Fruit fly (Drosophila melanogaster) whole organism, embryonic: Measurements from ENCODE around the gene spo.

Experiments
- Abd-B ChIP-seq: fragments of 200-800 bp; sonication (Bioruptor generic); optimal IDR thresholded peaks from 2 replicates; lab custom pipeline; 2018; ENCODE audit warnings: missing biosample characterization, mild to moderate bottlenecking, missing genetic modification characterization, moderate library complexity
- Adf1 ChIP-seq: fragments of 200-800 bp; sonication (Bioruptor generic); IDR thresholded peaks from 2 replicates; pipeline ENCODE4 v1.3.6; 2022; ENCODE audit warnings: missing biosample characterization, missing genetic modification characterization
- B-H2 ChIP-seq: fragments of 200-800 bp; sonication (Bioruptor generic); optimal IDR thresholded peaks from 2 replicates; lab custom pipeline; 2018; ENCODE audit warnings: missing biosample characterization, mild to moderate bottlenecking, missing genetic modification characterization
- BEAF-32 ChIP-seq: fragments of 200-800 bp; sonication (Bioruptor generic); optimal IDR thresholded peaks from 3 replicates; lab custom pipeline; 2017; ENCODE audit warnings: missing biosample characterization, missing genetic modification characterization, mild to moderate bottlenecking, moderate library complexity, missing genetic modification reagents
- Bgb ChIP-seq: fragments of 200-800 bp; sonication (Bioruptor generic); IDR thresholded peaks from 2 replicates; pipeline ENCODE4 v1.3.6; 2022; ENCODE audit warnings: missing biosample characterization, missing genetic modification characterization; ENCODE audit not compliant: partially characterized antibody
- CG10209 ChIP-seq: fragments of 200-800 bp; sonication (Bioruptor generic); optimal IDR thresholded peaks from 3 replicates; lab custom pipeline; 2017; ENCODE audit warnings: missing biosample characterization, mild to moderate bottlenecking, missing genetic modification characterization, missing genetic modification reagents
- CG10267 ChIP-seq: fragments of 200-800 bp; sonication (Bioruptor generic); optimal IDR thresholded peaks from 2 replicates; lab custom pipeline; 2018; ENCODE audit warnings: missing biosample characterization, mild to moderate bottlenecking, missing genetic modification characterization, moderate library complexity
- CG10321 ChIP-seq: fragments of 200-800 bp; sonication (Bioruptor generic); IDR thresholded peaks from 2 replicates; pipeline ENCODE4 v1.3.6; 2022; ENCODE audit warnings: missing biosample characterization, missing genetic modification characterization
- CG10654 ChIP-seq: fragments of 200-800 bp; sonication (Bioruptor generic); optimal IDR thresholded peaks from 2 replicates; lab custom pipeline; 2016; ENCODE audit warnings: missing biosample characterization, missing genetic modification characterization
- CG11695 ChIP-seq: fragments of 200-800 bp; sonication (Bioruptor generic); IDR thresholded peaks from 3 replicates; pipeline ENCODE4 v1.3.6; 2022; ENCODE audit warnings: missing biosample characterization, missing genetic modification characterization
- CG15601 ChIP-seq: fragments of 200-800 bp; sonication (Bioruptor generic); optimal IDR thresholded peaks from 3 replicates; lab custom pipeline; 2019; ENCODE audit warnings: missing biosample characterization, mild to moderate bottlenecking, missing genetic modification characterization, moderate library complexity
- CG16813 ChIP-seq: fragments of 200-800 bp; sonication (Bioruptor generic); IDR thresholded peaks from 3 replicates; pipeline ENCODE4 v1.3.6; 2022; ENCODE audit warnings: missing biosample characterization, missing genetic modification characterization; ENCODE audit not compliant: partially characterized antibody
- CG2129 ChIP-seq: fragments of 200-800 bp; sonication (Bioruptor generic); IDR thresholded peaks from 2 replicates; pipeline ENCODE4 v1.3.6; 2022; ENCODE audit warnings: missing biosample characterization, missing genetic modification characterization; ENCODE audit not compliant: partially characterized antibody
- CG2712 ChIP-seq: fragments of 200-800 bp; optimal IDR thresholded peaks from 3 replicates; lab custom pipeline; 2019; ENCODE audit warnings: missing biosample characterization, mild to moderate bottlenecking, missing genetic modification characterization, moderate library complexity
- CG2875 ChIP-seq: fragments of 200-800 bp; sonication (Bioruptor generic); optimal IDR thresholded peaks from 2 replicates; lab custom pipeline; 2017; ENCODE audit warnings: missing biosample characterization, mild to moderate bottlenecking, missing genetic modification characterization, missing genetic modification reagents
- CG30431 ChIP-seq: fragments of 200-800 bp; sonication (Bioruptor generic); optimal IDR thresholded peaks from 2 replicates; lab custom pipeline; 2017; ENCODE audit warnings: missing biosample characterization, missing genetic modification characterization
- CG32767 ChIP-seq: fragments of 200-800 bp; sonication (Bioruptor generic); IDR thresholded peaks from 2 replicates; pipeline ENCODE4 v1.3.6; 2022; ENCODE audit warnings: missing biosample characterization, missing genetic modification characterization
- CG4617 ChIP-seq: fragments of 200-800 bp; sonication (Bioruptor generic); optimal IDR thresholded peaks from 3 replicates; lab custom pipeline; 2016; ENCODE audit warnings: missing biosample characterization, missing genetic modification characterization, borderline replicate concordance
- CG6791 ChIP-seq: fragments of 200-800 bp; sonication (Bioruptor generic); IDR thresholded peaks from 3 replicates; pipeline ENCODE4 v1.3.6; 2022; ENCODE audit warnings: missing biosample characterization, missing genetic modification characterization; ENCODE audit not compliant: partially characterized antibody
- CG7372 ChIP-seq: fragments of 200-800 bp; sonication (Bioruptor generic); IDR thresholded peaks from 2 replicates; pipeline ENCODE4 v1.3.6; 2022; ENCODE audit warnings: missing biosample characterization, missing genetic modification characterization
- CG8478 ChIP-seq: fragments of >200 bp; optimal IDR thresholded peaks from 2 replicates; lab custom pipeline; 2018
- CHES-1-like ChIP-seq: fragments of 200-800 bp; sonication (Bioruptor generic); optimal IDR thresholded peaks from 2 replicates; lab custom pipeline; 2016; ENCODE audit warnings: missing biosample characterization, missing genetic modification characterization
- CrebB ChIP-seq: fragments of 200-800 bp; sonication (Bioruptor generic); optimal IDR thresholded peaks from 3 replicates; lab custom pipeline; 2018; ENCODE audit warnings: missing biosample characterization, mild to moderate bottlenecking, missing genetic modification characterization
- Lhr ChIP-seq: fragments of 200-800 bp; sonication (Bioruptor generic); optimal IDR thresholded peaks from 3 replicates; lab custom pipeline; 2017; ENCODE audit warnings: mild to moderate bottlenecking, missing biosample characterization, missing genetic modification reagents, missing genetic modification characterization
- Lpt ChIP-seq: fragments of >200 bp; optimal IDR thresholded peaks from 2 replicates; lab custom pipeline; 2018; ENCODE audit warnings: missing biosample characterization, missing genetic modification characterization
- MESR4 ChIP-seq: fragments of 200-800 bp; sonication (Bioruptor generic); optimal IDR thresholded peaks from 2 replicates; lab custom pipeline; 2018; ENCODE audit warnings: missing biosample characterization, mild to moderate bottlenecking, missing genetic modification characterization, moderate library complexity
- Rfx ChIP-seq: fragments of 200-800 bp; sonication (Bioruptor generic); IDR thresholded peaks from 2 replicates; pipeline ENCODE4 v1.3.6; 2022; ENCODE audit warnings: missing biosample characterization, missing genetic modification characterization
- Scr ChIP-seq: fragments of 200-800 bp; sonication (Bioruptor generic); IDR thresholded peaks from 2 replicates; pipeline ENCODE4 v1.3.6; 2022; ENCODE audit warnings: missing biosample characterization, missing genetic modification characterization; ENCODE audit not compliant: partially characterized antibody
- Sry-δ ChIP-seq: fragments of 200-800 bp; sonication (Bioruptor generic); optimal IDR thresholded peaks from 2 replicates; lab custom pipeline; 2016; ENCODE audit warnings: missing biosample characterization, missing genetic modification characterization
- Vsx1 ChIP-seq: fragments of 200-800 bp; sonication (Bioruptor generic); optimal IDR thresholded peaks from 2 replicates; lab custom pipeline; 2017; ENCODE audit warnings: missing biosample characterization, mild to moderate bottlenecking, missing genetic modification characterization, missing genetic modification reagents
- amos ChIP-seq: fragments of 200-800 bp; sonication (Bioruptor generic); IDR thresholded peaks from 2 replicates; pipeline ENCODE4 v1.3.6; 2022; ENCODE audit warnings: missing biosample characterization, missing genetic modification characterization; ENCODE audit not compliant: partially characterized antibody
- cas ChIP-seq: fragments of 200-800 bp; sonication (Bioruptor generic); IDR thresholded peaks from 2 replicates; pipeline ENCODE4 v1.3.6; 2022; ENCODE audit warnings: missing biosample characterization, missing genetic modification characterization
- ems ChIP-seq: fragments of 200-800 bp; sonication (Bioruptor generic); optimal IDR thresholded peaks from 3 replicates; lab custom pipeline; 2016; ENCODE audit warnings: missing biosample characterization, missing genetic modification characterization
- exex ChIP-seq: fragments of 200-800 bp; sonication (Bioruptor generic); optimal IDR thresholded peaks from 4 replicates; lab custom pipeline; 2018; ENCODE audit warnings: missing biosample characterization, mild to moderate bottlenecking, missing genetic modification characterization, moderate library complexity
- fd96Cb ChIP-seq: fragments of 200-800 bp; sonication (Bioruptor generic); optimal IDR thresholded peaks from 2 replicates; lab custom pipeline; 2018; ENCODE audit warnings: missing biosample characterization, mild to moderate bottlenecking, missing genetic modification characterization, moderate library complexity
- gcm ChIP-seq: fragments of 200-800 bp; sonication (Bioruptor generic); optimal IDR thresholded peaks from 2 replicates; lab custom pipeline; 2019; ENCODE audit warnings: missing biosample characterization, mild to moderate bottlenecking, missing genetic modification characterization, moderate library complexity
- gfzf ChIP-seq: fragments of 200-800 bp; sonication (Bioruptor generic); optimal IDR thresholded peaks from 2 replicates; lab custom pipeline; 2016; ENCODE audit warnings: missing biosample characterization, mild to moderate bottlenecking, missing genetic modification characterization, moderate library complexity
- hbn ChIP-seq: fragments of 200-800 bp; sonication (Bioruptor generic); IDR thresholded peaks from 2 replicates; pipeline ENCODE4 v1.3.6; 2022; ENCODE audit warnings: missing biosample characterization, missing genetic modification characterization; ENCODE audit not compliant: partially characterized antibody
- her ChIP-seq: fragments of 200-800 bp; sonication (Bioruptor generic); optimal IDR thresholded peaks from 2 replicates; lab custom pipeline; 2016; ENCODE audit warnings: missing biosample characterization, missing genetic modification characterization
- klu ChIP-seq: fragments of 200-800 bp; sonication (Bioruptor generic); IDR thresholded peaks from 2 replicates; pipeline ENCODE4 v1.3.6; 2022; ENCODE audit warnings: missing biosample characterization, missing genetic modification characterization
- kni ChIP-seq: fragments of 200-800 bp; sonication (Bioruptor generic); optimal IDR thresholded peaks from 3 replicates; lab custom pipeline; 2017; ENCODE audit warnings: mild to moderate bottlenecking, missing biosample characterization, missing genetic modification reagents, missing genetic modification characterization
- pfk ChIP-seq: fragments of 200-800 bp; sonication (Bioruptor generic); optimal IDR thresholded peaks from 2 replicates; lab custom pipeline; 2018; ENCODE audit warnings: missing biosample characterization, mild to moderate bottlenecking, missing genetic modification characterization, moderate library complexity
- phol ChIP-seq: fragments of 200-800 bp; sonication (Bioruptor generic); optimal IDR thresholded peaks from 3 replicates; lab custom pipeline; 2018; ENCODE audit warnings: missing biosample characterization, mild to moderate bottlenecking, missing genetic modification characterization, moderate library complexity
- pzg ChIP-seq: fragments of 200-800 bp; sonication (Bioruptor generic); optimal IDR thresholded peaks from 3 replicates; lab custom pipeline; 2018; ENCODE audit warnings: missing biosample characterization, mild to moderate bottlenecking, missing genetic modification characterization, moderate library complexity
- row ChIP-seq: fragments of 200-800 bp; sonication (Bioruptor generic); IDR thresholded peaks from 3 replicates; pipeline ENCODE4 v1.3.6; 2022; ENCODE audit warnings: missing biosample characterization, missing genetic modification characterization
- sd ChIP-seq: fragments of 200-800 bp; sonication (Bioruptor generic); optimal IDR thresholded peaks from 3 replicates; lab custom pipeline; 2018; ENCODE audit warnings: missing biosample characterization, mild to moderate bottlenecking, missing genetic modification characterization, moderate library complexity
- stwl ChIP-seq: fragments of 200-800 bp; sonication (Bioruptor generic); optimal IDR thresholded peaks from 3 replicates; lab custom pipeline; 2018; ENCODE audit warnings: missing biosample characterization, mild to moderate bottlenecking, missing genetic modification characterization, moderate library complexity
- sug ChIP-seq: fragments of 200-800 bp; optimal IDR thresholded peaks from 2 replicates; lab custom pipeline; 2019; ENCODE audit warnings: missing biosample characterization, mild to moderate bottlenecking, missing genetic modification characterization, moderate library complexity
- trem ChIP-seq: fragments of 200-800 bp; optimal IDR thresholded peaks from 3 replicates; lab custom pipeline; 2019; ENCODE audit warnings: missing biosample characterization, mild to moderate bottlenecking, missing genetic modification characterization, moderate library complexity
- usp ChIP-seq: fragments of >200 bp; optimal IDR thresholded peaks from 2 replicates; lab custom pipeline; 2017; ENCODE audit warnings: missing biosample characterization, missing genetic modification characterization

The spo gene

dm6 chr3L:5608128-5608527, 15.8 kb upstream of the spo start, which contains the start of gene Eaf6 (continued):
- TF ChIP-seq Scr (peak; percentile 52), BEAF-32 (GFP tag; lab: Kevin White, UChicago) (peak; percentile 59), pzg (GFP tag; lab: Kevin White, UChicago) (peak; percentile 70), Vsx1 (GFP tag; lab: Kevin White, UChicago) (peak; percentile 95), Abd-B (GFP tag; lab: Kevin White, UChicago) (peak; percentile 60), CrebB (tag; lab: Kevin White, UChicago) (no peak), amos (GFP tag; lab: Robert Waterston, UW) (peak; percentile 50), CG4617 (peak; percentile 88), sd (tag; lab: Kevin White, UChicago) (peak; percentile 91), ems (GFP tag; lab: Kevin White, UChicago) (no peak), CG16813 (GFP tag; lab: Robert Waterston, UW) (peak; percentile 15; the same call in 1 of the 3 replicates), CG8478 (lab: Kevin White, UChicago) (no peak), gcm (GFP tag; lab: Kevin White, UChicago) (no peak), gfzf (GFP tag; lab: Kevin White, UChicago) (peak; percentile 80), sug (tag; lab: Kevin White, UChicago) (peak; percentile 36), hbn (no peak), CG15601 (tag; lab: Kevin White, UChicago) (no peak), her (GFP tag; lab: Kevin White, UChicago) (no peak), CG11695 (GFP tag; lab: Robert Waterston, UW) (no peak), Rfx (0 out of 2 replicates have a peak, but pooled peaks have one; percentile 13), klu (GFP tag; lab: Robert Waterston, UW) (no peak), phol (peak; percentile 30), kni (GFP tag; lab: Kevin White, UChicago) (no peak), CG10654 (GFP tag; lab: Kevin White, UChicago) (no peak), CG6791 (GFP tag; lab: Robert Waterston, UW) (peak; percentile 45; the same call in 1 of the 3 replicates), CG10321 (GFP tag; lab: Robert Waterston, UW) (no peak), CG10267 (tag; lab: Kevin White, UChicago) (peak; percentile 40), CG2875 (GFP tag; lab: Kevin White, UChicago) (no peak), Adf1 (GFP tag; lab: Robert Waterston, UW) (no peak), usp (no peak), CHES-1-like (GFP tag; lab: Kevin White, UChicago) (peak; percentile 13), CG7372 (GFP tag; lab: Robert Waterston, UW) (no peak), CG10209 (GFP tag; lab: Kevin White, UChicago) (no peak), pfk (GFP tag; lab: Kevin White, UChicago) (no peak), cas (GFP tag; lab: Robert Waterston, UW) (no peak), exex (tag; lab: Kevin White, UChicago) (peak; percentile 62), Bgb (GFP tag; lab: Robert Waterston, UW) (no peak; the same call in 1 of the 2 replicates), B-H2 (GFP tag; lab: Kevin White, UChicago) (peak; percentile 52), CG30431 (GFP tag; lab: Kevin White, UChicago) (no peak), Sry-δ (GFP tag; lab: Kevin White, UChicago) (peak; percentile 32), fd96Cb (tag; lab: Kevin White, UChicago) (no peak), CG32767 (GFP tag; lab: Robert Waterston, UW) (no peak), Lhr (GFP tag; lab: Kevin White, UChicago) (peak; percentile 53), Lpt (GFP tag; lab: Kevin White, UChicago) (no peak), CG2712 (peak; percentile 47), stwl (tag; lab: Kevin White, UChicago) (peak; percentile 89), CG2129 (no peak), trem (tag; lab: Kevin White, UChicago) (peak; percentile 54), row (GFP tag; lab: Robert Waterston, UW) (no peak), MESR4 (GFP tag; lab: Kevin White, UChicago) (peak; percentile 43)
